Fruit fly (Drosophila melanogaster): ENCODE results near the gene GAPcenA.

DNA sequence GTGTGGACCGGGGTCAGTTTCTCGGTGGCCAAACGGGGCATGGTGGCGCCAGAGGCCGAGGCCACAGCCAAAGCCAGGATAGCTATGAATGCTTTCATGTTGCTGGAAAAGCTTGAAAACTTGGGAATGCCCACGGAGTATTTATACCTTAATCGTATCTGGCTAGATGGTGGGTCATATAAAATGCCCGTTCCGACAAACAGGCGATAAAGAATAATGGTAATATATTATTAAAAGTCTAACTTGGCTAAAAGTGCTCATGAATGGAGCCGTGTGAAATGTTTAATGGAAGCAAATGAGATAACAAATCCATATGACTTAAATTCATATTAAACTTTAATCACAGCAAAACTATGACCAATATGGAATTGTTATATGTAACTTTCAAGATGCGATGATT is 47.2 kb downstream of the GAPcenA start, which contains the start of gene Jon66Cii:
- TF ChIP-seq psq (optimal IDR thresholded peaks at IDR 0.05) (no peak), Myc (optimal IDR thresholded peaks at IDR 0.05) (no peak), insv (optimal IDR thresholded peaks at IDR 0.05) (no peak), h (optimal IDR thresholded peaks at IDR 0.05) (no peak), Sin3A (optimal IDR thresholded peaks at IDR 0.05) (no peak), ttk (optimal IDR thresholded peaks at IDR 0.05) (no peak)
